Worm (Caenorhabditis elegans): ENCODE measurements around the gene Y54F10BM.3.

Y54F10BM.3 gene

ce11 chrIII:2239587-2240144, 42.2 kb upstream of the Y54F10BM.3 start, which contains the start of gene C39B5.10:
TSS of gene C39B5.10 (minus strand) at chrIII:2239637.
- TF ChIP-seq fos-1 (tag; optimal IDR thresholded peaks at IDR 0.05) (peak; percentile 89), F13H6.1 (tag; optimal IDR thresholded peaks at IDR 0.05) (no peak)

- TF ChIP-seq elt-3 (tag; optimal IDR thresholded peaks at IDR 0.05) (no peak), nhr-23 (tag; optimal IDR thresholded peaks at IDR 0.05) (no peak), unc-55 (GFP tag; optimal IDR thresholded peaks at IDR 0.05) (no peak), ceh-82 (tag; optimal IDR thresholded peaks at IDR 0.05) (no peak), nhr-77 (tag; optimal IDR thresholded peaks at IDR 0.05) (no peak), mab-5 (tag; optimal IDR thresholded peaks at IDR 0.05) (no peak), gmeb-1 (tag; optimal IDR thresholded peaks at IDR 0.05) (no peak), C34F6.9 (tag; optimal IDR thresholded peaks at IDR 0.05) (no peak), crh-2 (tag; optimal IDR thresholded peaks at IDR 0.05) (no peak), blmp-1 (tag; optimal IDR thresholded peaks at IDR 0.05; ENCODE audit: insufficient read depth) (no peak)
Observed at ce11 chrIII:2240471-2240870, 41.4 kb upstream of the Y54F10BM.3 start, which contains the start of gene srz-56. TSS of gene srz-56 (plus strand) at chrIII:2240771.

ce11 chrIII:2243617-2244016, 38.2 kb upstream of the Y54F10BM.3 start:
- TF ChIP-seq F13H6.1 (tag; optimal IDR thresholded peaks at IDR 0.05) (no peak), nhr-77 (tag; optimal IDR thresholded peaks at IDR 0.05) (no peak), R02D3.7 (tag; optimal IDR thresholded peaks at IDR 0.05) (no peak), elt-1 (tag; optimal IDR thresholded peaks at IDR 0.05) (no peak), blmp-1 (tag; optimal IDR thresholded peaks at IDR 0.05; ENCODE audit: insufficient read depth) (no peak), nhr-11 (tag; optimal IDR thresholded peaks at IDR 0.05) (no peak), mdl-1 (tag; optimal IDR thresholded peaks at IDR 0.05) (no peak), ZK546.5 (tag; optimal IDR thresholded peaks at IDR 0.05) (no peak), peb-1 (tag; optimal IDR thresholded peaks at IDR 0.05) (no peak), elt-3 (tag; optimal IDR thresholded peaks at IDR 0.05) (no peak), ztf-1 (GFP tag; conservative IDR thresholded peaks at IDR 0.05) (no peak), nhr-129 (tag; optimal IDR thresholded peaks at IDR 0.05) (no peak), unc-55 (GFP tag; optimal IDR thresholded peaks at IDR 0.05) (no peak), sma-9 (GFP tag; optimal IDR thresholded peaks at IDR 0.05) (no peak), sma-9 (tag; optimal IDR thresholded peaks at IDR 0.05) (no peak)

- TF ChIP-seq fos-1 (tag; optimal IDR thresholded peaks at IDR 0.05) (no peak), nhr-23 (tag; optimal IDR thresholded peaks at IDR 0.05) (no peak), nhr-21 (tag; optimal IDR thresholded peaks at IDR 0.05) (no peak), mbf-1 (tag; optimal IDR thresholded peaks at IDR 0.05) (no peak), Y55F3AM.14 (GFP tag; optimal IDR thresholded peaks at IDR 0.05) (no peak), unc-55 (GFP tag; optimal IDR thresholded peaks at IDR 0.05) (no peak), sem-4 (tag; optimal IDR thresholded peaks at IDR 0.05) (no peak), dmd-4 (tag; optimal IDR thresholded peaks at IDR 0.05) (no peak), F13H6.1 (tag; optimal IDR thresholded peaks at IDR 0.05) (no peak), unc-62 (GFP tag; optimal IDR thresholded peaks at IDR 0.05) (no peak), nhr-129 (tag; optimal IDR thresholded peaks at IDR 0.05) (no peak), ama-1 (optimal IDR thresholded peaks at IDR 0.05) (no peak), ztf-4 (tag; optimal IDR thresholded peaks at IDR 0.05) (no peak)
Observed at ce11 chrIII:2245727-2246126, 36.1 kb upstream of the Y54F10BM.3 start, which contains the start of gene srd-67. TSS of gene srd-67 (minus strand) at chrIII:2245827.

ce11 chrIII:2251348-2251747, 30.5 kb upstream of the Y54F10BM.3 start, which contains the start of gene fbxa-7:
TSS of gene fbxa-7 (minus strand) at chrIII:2251448.
- TF ChIP-seq lin-13 (GFP tag; optimal IDR thresholded peaks at IDR 0.05), result no peak
- TF ChIP-seq nhr-237 (tag; optimal IDR thresholded peaks at IDR 0.05), result no peak
- no peak for TF ChIP-seq ama-1 (optimal IDR thresholded peaks at IDR 0.05)
- no peak for TF ChIP-seq lin-39 (tag; optimal IDR thresholded peaks at IDR 0.05)
- no peak for TF ChIP-seq elt-3 (tag; optimal IDR thresholded peaks at IDR 0.05)
- no peak for TF ChIP-seq crh-2 (tag; optimal IDR thresholded peaks at IDR 0.05)
- TF ChIP-seq snpc-4 (tag; optimal IDR thresholded peaks at IDR 0.05), result no peak
- no peak for TF ChIP-seq ztf-1 (GFP tag; conservative IDR thresholded peaks at IDR 0.05)
- no peak for TF ChIP-seq nhr-6 (tag; optimal IDR thresholded peaks at IDR 0.05)
- TF ChIP-seq blmp-1 (tag; optimal IDR thresholded peaks at IDR 0.05; ENCODE audit: insufficient read depth), result no peak
- TF ChIP-seq ceh-82 (tag; optimal IDR thresholded peaks at IDR 0.05), result no peak
- TF ChIP-seq sma-3 (GFP tag; optimal IDR thresholded peaks at IDR 0.05), result no peak
- TF ChIP-seq R02D3.7 (tag; optimal IDR thresholded peaks at IDR 0.05), result no peak
- no peak for TF ChIP-seq ZK546.5 (tag; optimal IDR thresholded peaks at IDR 0.05)
- TF ChIP-seq unc-39 (tag; optimal IDR thresholded peaks at IDR 0.05), result no peak
- no peak for TF ChIP-seq sem-4 (tag; optimal IDR thresholded peaks at IDR 0.05)
- TF ChIP-seq nhr-10 (tag; optimal IDR thresholded peaks at IDR 0.05), result no peak
- no peak for TF ChIP-seq skn-1 (tag; optimal IDR thresholded peaks at IDR 0.05)
- TF ChIP-seq F13H6.1 (tag; optimal IDR thresholded peaks at IDR 0.05), result no peak

Measured in whole organism, L2 larva.